Worm (Caenorhabditis elegans) whole organism, mixed stage, embryonic: ENCODE measurements around the gene K08D9.9.

Experiments used
- M03D4.4 ChIP-seq: sonication (generic microtip); optimal IDR thresholded peaks from 2 replicates; lab custom pipeline; 2017; ENCODE audit warnings: mild to moderate bottlenecking, missing genetic modification characterization, missing compliant biosample characterization
- blmp-1 ChIP-seq: fragments of 150-350 bp; optimal IDR thresholded peaks from 2 replicates; lab custom pipeline; 2014; ENCODE audit warnings: missing biosample characterization, missing genetic modification characterization
- ceh-43 ChIP-seq: fragments of 200-800 bp; sonication (Bioruptor generic); optimal IDR thresholded peaks from 2 replicates; lab custom pipeline; 2018; ENCODE audit warnings: mild to moderate bottlenecking, missing genetic modification characterization, moderate library complexity, missing compliant biosample characterization
- cnd-1 ChIP-seq: fragments of 200-800 bp; sonication (Bioruptor generic); optimal IDR thresholded peaks from 2 replicates; lab custom pipeline; 2018; ENCODE audit warnings: mild to moderate bottlenecking, missing genetic modification characterization, missing compliant biosample characterization
- drap-1 ChIP-seq: fragments of 200-800 bp; sonication (Bioruptor generic); optimal IDR thresholded peaks from 3 replicates; lab custom pipeline; 2018; ENCODE audit warnings: mild to moderate bottlenecking, missing genetic modification characterization, missing compliant biosample characterization
- elt-1 ChIP-seq: sonication (generic microtip); optimal IDR thresholded peaks from 2 replicates; lab custom pipeline; 2017; ENCODE audit warnings: missing genetic modification characterization, mild to moderate bottlenecking, missing compliant biosample characterization, antibody characterized with exemption, moderate library complexity, borderline replicate concordance; ENCODE audit not compliant: insufficient read depth
- elt-3 ChIP-seq: fragments of 150-350 bp; optimal IDR thresholded peaks from 2 replicates; lab custom pipeline; 2014; ENCODE audit warnings: missing biosample characterization, missing genetic modification characterization
- flh-1 ChIP-seq: fragments of 200-800 bp; sonication (Bioruptor generic); optimal IDR thresholded peaks from 2 replicates; lab custom pipeline; 2018; ENCODE audit warnings: mild to moderate bottlenecking, missing genetic modification characterization, moderate library complexity, missing compliant biosample characterization
- ham-2 ChIP-seq: fragments of 200-800 bp; sonication (Bioruptor generic); optimal IDR thresholded peaks from 2 replicates; lab custom pipeline; 2018; ENCODE audit warnings: mild to moderate bottlenecking, missing genetic modification characterization, missing compliant biosample characterization
- hlh-1 ChIP-seq: fragments of 150-350 bp; optimal IDR thresholded peaks from 2 replicates; lab custom pipeline; 2014; ENCODE audit warnings: missing biosample characterization, missing genetic modification reagents, missing genetic modification characterization
- lin-13 ChIP-seq: fragments of 150-350 bp; optimal IDR thresholded peaks from 2 replicates; lab custom pipeline; 2014; ENCODE audit warnings: missing biosample characterization, missing genetic modification characterization
- lin-32 ChIP-seq: fragments of 200-800 bp; sonication (Bioruptor generic); optimal IDR thresholded peaks from 2 replicates; lab custom pipeline; 2018; ENCODE audit warnings: mild to moderate bottlenecking, missing genetic modification characterization, missing compliant biosample characterization
- lsy-2 ChIP-seq: fragments of 150-350 bp; optimal IDR thresholded peaks from 2 replicates; lab custom pipeline; 2014; ENCODE audit warnings: missing biosample characterization, missing genetic modification characterization
- mab-5 ChIP-seq: fragments of 150-350 bp; optimal IDR thresholded peaks from 2 replicates; lab custom pipeline; 2014; ENCODE audit warnings: missing biosample characterization, missing genetic modification characterization
- mep-1 ChIP-seq: fragments of 150-350 bp; optimal IDR thresholded peaks from 2 replicates; lab custom pipeline; 2017; ENCODE audit warnings: missing biosample characterization, missing genetic modification reagents, missing genetic modification characterization, inconsistent platforms
- nhr-12 ChIP-seq: fragments of 150-350 bp; optimal IDR thresholded peaks from 2 replicates; lab custom pipeline; 2014; ENCODE audit warnings: missing biosample characterization, missing genetic modification characterization
- nhr-2 ChIP-seq: fragments of 150-350 bp; optimal IDR thresholded peaks from 2 replicates; lab custom pipeline; 2014; ENCODE audit warnings: missing biosample characterization, missing genetic modification characterization
- nhr-237 ChIP-seq: fragments of 150-350 bp; optimal IDR thresholded peaks from 2 replicates; lab custom pipeline; 2014; ENCODE audit warnings: missing biosample characterization, missing genetic modification characterization
- nhr-28 ChIP-seq: fragments of 150-350 bp; optimal IDR thresholded peaks from 2 replicates; lab custom pipeline; 2014; ENCODE audit warnings: missing biosample characterization, missing genetic modification characterization
- nhr-76 ChIP-seq: sonication (generic microtip); optimal IDR thresholded peaks from 2 replicates; lab custom pipeline; 2017; ENCODE audit warnings: missing biosample characterization, missing genetic modification characterization
- pha-4 ChIP-seq: fragments of 150-350 bp; optimal IDR thresholded peaks from 2 replicates; lab custom pipeline; 2018; ENCODE audit warnings: missing biosample characterization, missing genetic modification reagents, missing genetic modification characterization
- sem-2 ChIP-seq: fragments of 200-800 bp; sonication (Bioruptor generic); optimal IDR thresholded peaks from 2 replicates; lab custom pipeline; 2018; ENCODE audit warnings: mild to moderate bottlenecking, missing genetic modification characterization, missing compliant biosample characterization
- tbx-8 ChIP-seq: fragments of 200-800 bp; sonication (Bioruptor generic); optimal IDR thresholded peaks from 2 replicates; lab custom pipeline; 2018; ENCODE audit warnings: mild to moderate bottlenecking, missing genetic modification characterization, moderate library complexity, missing compliant biosample characterization
- unc-120 ChIP-seq: sonication (generic microtip); optimal IDR thresholded peaks from 2 replicates; lab custom pipeline; 2017; ENCODE audit warnings: missing genetic modification characterization, missing compliant biosample characterization; ENCODE audit not compliant: poor library complexity, severe bottlenecking
- unc-39 ChIP-seq: fragments of 150-350 bp; optimal IDR thresholded peaks from 2 replicates; lab custom pipeline; 2014; ENCODE audit warnings: missing biosample characterization, missing genetic modification characterization
- unc-62 ChIP-seq: fragments of 150-350 bp; optimal IDR thresholded peaks from 2 replicates; lab custom pipeline; 2014; ENCODE audit warnings: missing biosample characterization, missing genetic modification reagents, missing genetic modification characterization
- zip-8 ChIP-seq: fragments of 150-350 bp; optimal IDR thresholded peaks from 2 replicates; lab custom pipeline; 2014; ENCODE audit warnings: missing biosample characterization, missing genetic modification characterization
- ztf-11 ChIP-seq: fragments of 150-350 bp; optimal IDR thresholded peaks from 2 replicates; lab custom pipeline; 2014; ENCODE audit warnings: missing biosample characterization, missing genetic modification characterization

Gene K08D9.9

ce11 chrV:3278101-3278639, 41.7 kb upstream of the K08D9.9 start, which contains the start of gene fbxa-64:
Gene fbxa-64, minus strand, starts transcription at chrV:3278151.
- TF ChIP-seq pha-4 = no peak
- no peak for TF ChIP-seq ceh-43 (GFP tag; lab: Kevin White, UChicago)
- TF ChIP-seq lin-13 (tag; lab: Kevin White, UChicago) = no peak
- no peak for TF ChIP-seq nhr-28 (tag; lab: Kevin White, UChicago)
- TF ChIP-seq lsy-2 (tag; lab: Kevin White, UChicago) = no peak
- no peak for TF ChIP-seq elt-3 (tag; lab: Kevin White, UChicago)
- no peak for TF ChIP-seq hlh-1
- no peak for TF ChIP-seq tbx-8 (GFP tag; lab: Kevin White, UChicago)
- TF ChIP-seq, all 35 proteins: peak for 0

ce11 chrV:3276184-3276583, 39.7 kb upstream of the K08D9.9 start:
- TF ChIP-seq nhr-28 (tag; lab: Kevin White, UChicago) = no peak
- no peak for TF ChIP-seq lin-32 (GFP tag; lab: Kevin White, UChicago)
- no peak for TF ChIP-seq nhr-12
- no peak for TF ChIP-seq unc-39 (tag; lab: Kevin White, UChicago)

ce11 chrV:3275033-3275432, 38.5 kb upstream of the K08D9.9 start, which contains the start of gene T28A11.3:
Gene T28A11.3, plus strand, starts transcription at chrV:3275333.
- TF ChIP-seq mab-5 (tag; lab: Kevin White, UChicago) = no peak
- no peak for TF ChIP-seq nhr-28 (tag; lab: Kevin White, UChicago)
- TF ChIP-seq unc-62 = no peak

ce11 chrV:3273577-3274100, 37.1 kb upstream of the K08D9.9 start, which contains the start of gene T28A11.4:
Gene T28A11.4, plus strand, starts transcription at chrV:3274050.
- no peak for TF ChIP-seq lin-32 (GFP tag; lab: Kevin White, UChicago)
- TF ChIP-seq hlh-1 = no peak
- no peak for TF ChIP-seq sem-2 (GFP tag; lab: Kevin White, UChicago)
- TF ChIP-seq ham-2 (GFP tag; lab: Kevin White, UChicago) = no peak
- no peak for TF ChIP-seq mep-1 (tag; lab: Kevin White, UChicago)
- TF ChIP-seq unc-120 (tag; lab: Kevin White, UChicago) = no peak
- TF ChIP-seq cnd-1 (tag; lab: Kevin White, UChicago) = no peak
- TF ChIP-seq nhr-237 (tag; lab: Kevin White, UChicago) = no peak
- TF ChIP-seq flh-1 (GFP tag; lab: Kevin White, UChicago) = no peak
- TF ChIP-seq blmp-1 (tag; lab: Kevin White, UChicago) = no peak
- no peak for TF ChIP-seq ztf-11 (tag; lab: Kevin White, UChicago)
- no peak for TF ChIP-seq M03D4.4 (tag; lab: Kevin White, UChicago)
- TF ChIP-seq nhr-2 (tag; lab: Kevin White, UChicago) = no peak
- no peak for TF ChIP-seq lsy-2 (tag; lab: Kevin White, UChicago)
- TF ChIP-seq unc-39 (tag; lab: Kevin White, UChicago) = no peak
- no peak for TF ChIP-seq elt-3 (tag; lab: Kevin White, UChicago)
- TF ChIP-seq drap-1 (GFP tag; lab: Kevin White, UChicago) = no peak
- TF ChIP-seq ceh-43 (GFP tag; lab: Kevin White, UChicago) = no peak

- TF ChIP-seq elt-3 (tag; lab: Kevin White, UChicago) (no peak), M03D4.4 (tag; lab: Kevin White, UChicago) (no peak)
These were observed 36.6 kb upstream of the K08D9.9 start, which contains the start of gene T28A11.20 for ce11 chrV:3273156-3273555. Gene T28A11.20, minus strand, starts transcription at chrV:3273256.

- TF ChIP-seq sem-2 (GFP tag; lab: Kevin White, UChicago) (no peak), zip-8 (tag; lab: Kevin White, UChicago) (no peak), mab-5 (tag; lab: Kevin White, UChicago) (no peak), elt-3 (tag; lab: Kevin White, UChicago) (no peak), nhr-76 (tag; lab: Kevin White, UChicago) (no peak), drap-1 (GFP tag; lab: Kevin White, UChicago) (no peak), pha-4 (no peak), elt-1 (tag; lab: Kevin White, UChicago) (no peak), M03D4.4 (tag; lab: Kevin White, UChicago) (no peak)
These were observed 32.9 kb upstream of the K08D9.9 start, which contains the start of gene T28A11.19 for ce11 chrV:3269407-3269806. Gene T28A11.19, minus strand, starts transcription at chrV:3269514.
